Fruit fly (Drosophila melanogaster): ENCODE measurements around the gene CG42570.

dm6 chr3L:15758668-15759067, 41.0 kb downstream of the CG42570 start:
- TF ChIP-seq Rx (GFP tag; IDR thresholded peaks at IDR 0.05) = no peak
- TF ChIP-seq CG2116 (GFP tag; optimal IDR thresholded peaks at IDR 0.05) = no peak
- TF ChIP-seq tio (GFP tag; optimal IDR thresholded peaks at IDR 0.05) = no peak
- TF ChIP-seq gfzf (GFP tag; optimal IDR thresholded peaks at IDR 0.05) = no peak
- TF ChIP-seq CG16779 (GFP tag; IDR thresholded peaks at IDR 0.05) = no peak
- no peak for TF ChIP-seq CG12942 (GFP tag; optimal IDR thresholded peaks at IDR 0.05)
- TF ChIP-seq CG13296 (GFP tag; optimal IDR thresholded peaks at IDR 0.05) = no peak
- TF ChIP-seq CG17912 (GFP tag; optimal IDR thresholded peaks at IDR 0.05) = no peak
- no peak for TF ChIP-seq Sin3A (optimal IDR thresholded peaks at IDR 0.05)
- TF ChIP-seq exex (tag; optimal IDR thresholded peaks at IDR 0.05) = no peak
- no peak for TF ChIP-seq bsh (GFP tag; optimal IDR thresholded peaks at IDR 0.05)
- no peak for TF ChIP-seq CG13775 (GFP tag; optimal IDR thresholded peaks at IDR 0.05)
- TF ChIP-seq crc (GFP tag; optimal IDR thresholded peaks at IDR 0.05) = no peak
